Worm (Caenorhabditis elegans): ENCODE data around the gene T02B11.4.

T02B11.4 gene

DNA sequence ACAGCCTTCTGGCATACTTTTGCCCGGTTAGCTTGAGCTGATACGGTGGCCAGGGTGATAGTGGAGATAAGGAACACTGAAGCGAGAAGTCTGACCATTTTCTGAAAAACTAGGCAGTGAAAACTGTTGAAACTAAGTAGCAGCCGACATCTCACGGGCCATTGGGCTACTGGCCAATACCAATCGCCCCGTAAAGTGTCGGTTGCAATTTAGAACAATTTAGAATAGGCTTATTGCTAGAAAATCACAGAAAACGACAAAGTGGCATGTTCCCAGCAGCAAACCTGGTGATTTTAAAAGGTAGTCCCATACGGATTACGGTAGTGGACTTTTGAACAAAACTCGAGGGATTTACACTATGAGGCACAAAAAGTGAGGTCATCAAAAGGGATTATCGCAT, at the start of gene T02B11.4:
TSS of gene T02B11.4 (minus strand) at position 101 of the 400 bp plus-strand sequence.
- TF ChIP-seq elt-1 (tag; optimal IDR thresholded peaks at IDR 0.05; ENCODE audit: borderline replicate concordance, insufficient read depth): no peak
- TF ChIP-seq nhr-12 (tag; optimal IDR thresholded peaks at IDR 0.05): no peak
- no peak for TF ChIP-seq flh-1 (GFP tag; optimal IDR thresholded peaks at IDR 0.05)

DNA sequence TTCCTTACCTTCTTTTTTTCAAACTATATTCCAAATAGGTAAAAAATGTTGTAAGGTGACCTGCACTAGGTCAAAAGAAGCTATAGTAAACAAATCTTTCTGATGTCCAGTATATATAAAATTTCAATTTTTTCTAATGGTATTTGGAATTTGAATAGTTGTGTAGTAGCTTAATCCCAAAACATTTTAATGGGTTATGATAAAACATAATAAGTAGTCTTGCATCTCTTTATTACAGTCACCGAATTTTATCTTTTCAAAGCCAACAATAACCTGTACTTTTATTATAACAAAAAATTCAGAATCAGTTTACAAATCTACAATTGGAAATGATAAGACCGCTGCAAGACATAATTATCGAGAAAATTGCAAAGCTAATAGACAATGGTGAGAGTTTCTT, 46.6 kb upstream of the T02B11.4 start, which contains the start of gene H24K24.2:
TSS of gene H24K24.2 (plus strand) at position 301 of the 400 bp plus-strand sequence.
- TF ChIP-seq M03D4.4 (tag; optimal IDR thresholded peaks at IDR 0.05) (no peak), bed-3 (GFP tag; optimal IDR thresholded peaks at IDR 0.05) (no peak), snpc-4 (tag; optimal IDR thresholded peaks at IDR 0.05) (no peak), mls-2 (tag; optimal IDR thresholded peaks at IDR 0.05) (no peak), sem-2 (GFP tag; optimal IDR thresholded peaks at IDR 0.05) (no peak), nhr-28 (tag; optimal IDR thresholded peaks at IDR 0.05) (no peak), ceh-83 (GFP tag; optimal IDR thresholded peaks at IDR 0.05) (no peak), unc-39 (tag; optimal IDR thresholded peaks at IDR 0.05) (no peak), elt-1 (tag; optimal IDR thresholded peaks at IDR 0.05; ENCODE audit: borderline replicate concordance, insufficient read depth) (no peak), nhr-76 (tag; optimal IDR thresholded peaks at IDR 0.05) (no peak), tbx-8 (GFP tag; optimal IDR thresholded peaks at IDR 0.05) (no peak), nhr-237 (tag; optimal IDR thresholded peaks at IDR 0.05) (no peak), ces-1 (GFP tag; optimal IDR thresholded peaks at IDR 0.05) (no peak), flh-1 (GFP tag; optimal IDR thresholded peaks at IDR 0.05) (no peak)

ce11 chrV:915716-916115, 44.8 kb upstream of the T02B11.4 start:
- no peak for TF ChIP-seq blmp-1 (tag; optimal IDR thresholded peaks at IDR 0.05)
- no peak for TF ChIP-seq ceh-39 (tag; optimal IDR thresholded peaks at IDR 0.05)
- no peak for TF ChIP-seq zip-8 (tag; optimal IDR thresholded peaks at IDR 0.05)
- no peak for TF ChIP-seq nhr-237 (tag; optimal IDR thresholded peaks at IDR 0.05)
- TF ChIP-seq nhr-76 (tag; optimal IDR thresholded peaks at IDR 0.05): no peak
- TF ChIP-seq flh-1 (GFP tag; optimal IDR thresholded peaks at IDR 0.05): no peak
- no peak for TF ChIP-seq mep-1 (tag; optimal IDR thresholded peaks at IDR 0.05)
- TF ChIP-seq drap-1 (GFP tag; optimal IDR thresholded peaks at IDR 0.05): no peak
- TF ChIP-seq mab-5 (tag; optimal IDR thresholded peaks at IDR 0.05): no peak
- no peak for TF ChIP-seq ceh-83 (GFP tag; optimal IDR thresholded peaks at IDR 0.05)
- no peak for TF ChIP-seq nhr-28 (tag; optimal IDR thresholded peaks at IDR 0.05)
- TF ChIP-seq pha-4 (tag; optimal IDR thresholded peaks at IDR 0.05): no peak
- TF ChIP-seq lsy-2 (tag; optimal IDR thresholded peaks at IDR 0.05): no peak
- no peak for TF ChIP-seq nhr-12 (tag; optimal IDR thresholded peaks at IDR 0.05)
- TF ChIP-seq ztf-11 (tag; optimal IDR thresholded peaks at IDR 0.05): no peak
- no peak for TF ChIP-seq unc-39 (tag; optimal IDR thresholded peaks at IDR 0.05)
- TF ChIP-seq lin-13 (tag; optimal IDR thresholded peaks at IDR 0.05): no peak
- TF ChIP-seq bed-3 (GFP tag; optimal IDR thresholded peaks at IDR 0.05): no peak
- no peak for TF ChIP-seq lin-32 (GFP tag; optimal IDR thresholded peaks at IDR 0.05)

DNA sequence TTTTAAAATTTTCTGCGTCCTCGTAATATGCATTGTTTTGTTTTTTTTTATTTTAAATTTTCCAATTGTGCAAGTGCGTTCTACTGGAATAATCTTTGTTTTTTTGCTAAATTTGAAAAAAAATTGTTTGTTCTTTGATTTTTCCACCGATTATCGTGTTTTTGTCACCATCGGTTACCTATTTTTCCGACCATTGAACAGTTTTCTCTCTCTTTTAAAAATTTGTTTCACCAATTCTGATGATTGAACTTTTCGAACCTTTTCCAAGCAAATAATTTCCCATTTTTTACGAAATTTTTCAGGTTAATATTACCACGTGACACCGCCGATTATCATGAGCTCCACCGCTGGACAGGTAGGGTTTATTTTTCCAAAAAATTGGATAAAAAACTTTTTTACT, 40.5 kb upstream of the T02B11.4 start, which contains the start of gene adh-5:
TSS of gene adh-5 (plus strand) at position 301 of the 400 bp plus-strand sequence.
- no peak for TF ChIP-seq sptf-1 (tag; optimal IDR thresholded peaks at IDR 0.05)
- TF ChIP-seq nhr-28 (tag; optimal IDR thresholded peaks at IDR 0.05): no peak
- TF ChIP-seq cnd-1 (tag; optimal IDR thresholded peaks at IDR 0.05): no peak
- TF ChIP-seq lsy-2 (tag; optimal IDR thresholded peaks at IDR 0.05): no peak
- TF ChIP-seq elt-3 (tag; optimal IDR thresholded peaks at IDR 0.05): no peak
- TF ChIP-seq drap-1 (GFP tag; optimal IDR thresholded peaks at IDR 0.05): no peak
- TF ChIP-seq ceh-83 (GFP tag; optimal IDR thresholded peaks at IDR 0.05): no peak
- TF ChIP-seq flh-1 (GFP tag; optimal IDR thresholded peaks at IDR 0.05): no peak

ce11 chrV:910588-910987, 39.7 kb upstream of the T02B11.4 start:
- no peak for TF ChIP-seq pha-4 (tag; optimal IDR thresholded peaks at IDR 0.05)
- peak; percentile 81 for TF ChIP-seq elt-1 (tag; optimal IDR thresholded peaks at IDR 0.05; ENCODE audit: borderline replicate concordance, insufficient read depth)

DNA sequence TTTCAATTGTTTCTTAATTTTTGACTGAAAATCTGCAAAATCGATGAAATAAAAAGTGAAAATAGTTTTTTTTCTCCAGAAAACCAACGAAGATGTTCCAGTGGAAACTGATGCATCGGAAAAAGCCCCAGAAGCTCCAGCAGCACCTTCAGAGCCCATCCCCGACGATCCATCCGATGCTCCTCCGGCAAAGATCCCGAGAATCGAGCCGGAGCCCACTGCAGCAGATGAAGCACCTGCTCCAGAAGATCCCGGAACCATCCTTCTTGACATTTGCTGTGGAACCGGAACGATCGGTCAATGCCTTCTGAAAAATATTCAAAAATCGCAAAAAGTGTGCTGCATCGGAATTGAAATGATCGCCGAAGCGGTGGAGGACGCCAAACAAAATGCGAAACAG, 37.8 kb upstream of the T02B11.4 start:
- TF ChIP-seq lin-13 (tag; optimal IDR thresholded peaks at IDR 0.05) (no peak), ceh-43 (GFP tag; optimal IDR thresholded peaks at IDR 0.05) (no peak)
